Fruit fly (Drosophila melanogaster): Measurements from ENCODE around the gene pll.

The pll gene

dm6 chr3R:27253136-27253920 lies at the start of gene pll (continued):
- TF ChIP-seq stwl (tag; optimal IDR thresholded peaks at IDR 0.05): peak; percentile 62
- TF ChIP-seq seq (GFP tag; IDR thresholded peaks at IDR 0.05): peak; percentile 69; the same call in 1 of the 2 replicates
- peak; percentile 74 for TF ChIP-seq CG18262 (tag; optimal IDR thresholded peaks at IDR 0.05)
- no peak for TF ChIP-seq HLHmδ (GFP tag; optimal IDR thresholded peaks at IDR 0.05)
- no peak for TF ChIP-seq fru (optimal IDR thresholded peaks at IDR 0.05)
- TF ChIP-seq CG31224 (GFP tag; IDR thresholded peaks at IDR 0.05): peak; percentile 84
- TF ChIP-seq exex (tag; optimal IDR thresholded peaks at IDR 0.05): peak; percentile 70
- TF ChIP-seq gsb-n (tag; optimal IDR thresholded peaks at IDR 0.05): peak; percentile 83
- peak; percentile 78 for TF ChIP-seq Blimp-1 (GFP tag; optimal IDR thresholded peaks at IDR 0.05)
- TF ChIP-seq zfh2 (GFP tag; optimal IDR thresholded peaks at IDR 0.05): peak; percentile 66
- no peak for TF ChIP-seq CG9437 (GFP tag; optimal IDR thresholded peaks at IDR 0.05)
- TF ChIP-seq Asciz (GFP tag; optimal IDR thresholded peaks at IDR 0.05): peak; percentile 50
- peak; percentile 51 for TF ChIP-seq HHEX (GFP tag; optimal IDR thresholded peaks at IDR 0.05)
- peak; percentile 51 for TF ChIP-seq Dad (GFP tag; optimal IDR thresholded peaks at IDR 0.05)
- TF ChIP-seq CG7963 (GFP tag; IDR thresholded peaks at IDR 0.05; ENCODE audit: partially characterized antibody): no peak
- peak; percentile 90 for TF ChIP-seq B-H1 (GFP tag; IDR thresholded peaks at IDR 0.05)
- TF ChIP-seq sqz (GFP tag; optimal IDR thresholded peaks at IDR 0.05): no peak
- TF ChIP-seq Doc2 (GFP tag; IDR thresholded peaks at IDR 0.05): no peak
- TF ChIP-seq Ptx1 (GFP tag; IDR thresholded peaks at IDR 0.05): peak; percentile 89
- TF ChIP-seq nmo (GFP tag; optimal IDR thresholded peaks at IDR 0.05): peak; percentile 89
- peak; percentile 80 for TF ChIP-seq ara (GFP tag; IDR thresholded peaks at IDR 0.05)
- peak; percentile 49; the same call in 1 of the 2 replicates for TF ChIP-seq bowl (GFP tag; IDR thresholded peaks at IDR 0.05)
- TF ChIP-seq Hmx (GFP tag; optimal IDR thresholded peaks at IDR 0.05): peak; percentile 61
- no peak for TF ChIP-seq ATbp (GFP tag; optimal IDR thresholded peaks at IDR 0.05)
- TF ChIP-seq CG6689 (GFP tag; IDR thresholded peaks at IDR 0.05): peak; percentile 88
- TF ChIP-seq CG30431 (GFP tag; optimal IDR thresholded peaks at IDR 0.05): peak; percentile 48
- peak; percentile 83 for TF ChIP-seq peb (GFP tag; IDR thresholded peaks at IDR 0.05)
- no peak for TF ChIP-seq Hr39 (optimal IDR thresholded peaks at IDR 0.05)
- TF ChIP-seq CG17385 (GFP tag; optimal IDR thresholded peaks at IDR 0.05): no peak
- TF ChIP-seq yki (optimal IDR thresholded peaks at IDR 0.05): no peak
- TF ChIP-seq CG11723 (GFP tag; optimal IDR thresholded peaks at IDR 0.05): no peak
- no peak for TF ChIP-seq CG2678 (tag; optimal IDR thresholded peaks at IDR 0.05)
- TF ChIP-seq CG1603 (tag; optimal IDR thresholded peaks at IDR 0.05): peak; percentile 71
- TF ChIP-seq repo (GFP tag; optimal IDR thresholded peaks at IDR 0.05): peak; percentile 29
- peak; percentile 53 for TF ChIP-seq CG3838 (GFP tag; optimal IDR thresholded peaks at IDR 0.05)
- peak; percentile 90 for TF ChIP-seq Drgx (GFP tag; IDR thresholded peaks at IDR 0.05)
- TF ChIP-seq pnt (GFP tag; optimal IDR thresholded peaks at IDR 0.05): peak; percentile 36
- TF ChIP-seq CG17359 (tag; optimal IDR thresholded peaks at IDR 0.05): peak; percentile 86
- TF ChIP-seq trh (GFP tag; optimal IDR thresholded peaks at IDR 0.05): peak; percentile 22
- no peak for TF ChIP-seq CG2129 (GFP tag; IDR thresholded peaks at IDR 0.05; ENCODE audit: partially characterized antibody)
- TF ChIP-seq CG15601 (tag; optimal IDR thresholded peaks at IDR 0.05): peak; percentile 79
- peak; percentile 93 for TF ChIP-seq CG12659 (GFP tag; optimal IDR thresholded peaks at IDR 0.05)
- TF ChIP-seq CG7556 (GFP tag; optimal IDR thresholded peaks at IDR 0.05): peak; percentile 72
- peak; percentile 66 for TF ChIP-seq ems (GFP tag; optimal IDR thresholded peaks at IDR 0.05)
- TF ChIP-seq E2f1 (GFP tag; IDR thresholded peaks at IDR 0.05): peak; percentile 90
- no peak for TF ChIP-seq abd-A (tag; optimal IDR thresholded peaks at IDR 0.05)
- peak; percentile 90 for TF ChIP-seq zf30C (GFP tag; optimal IDR thresholded peaks at IDR 0.05)
- TF ChIP-seq CG4617 (GFP tag; optimal IDR thresholded peaks at IDR 0.05; ENCODE audit: borderline replicate concordance): peak; percentile 94
- peak; percentile 95 for TF ChIP-seq CG11456 (GFP tag; IDR thresholded peaks at IDR 0.05)
- TF ChIP-seq hth (optimal IDR thresholded peaks at IDR 0.05): no peak
- peak; percentile 47 for TF ChIP-seq jumu (GFP tag; optimal IDR thresholded peaks at IDR 0.05)

All from whole organism, embryonic.